Fruit fly (Drosophila melanogaster): Measurements from ENCODE around the gene rols.

rols gene

dm6 chr3L:12077348-12077747, 12.7 kb upstream of the rols start (continued):
- peak; percentile 77 for TF ChIP-seq spab (GFP tag; optimal IDR thresholded peaks at IDR 0.05)
- peak; percentile 54 for TF ChIP-seq CG9139 (GFP tag; optimal IDR thresholded peaks at IDR 0.05)
- peak; percentile 80 for TF ChIP-seq CG6808 (GFP tag; optimal IDR thresholded peaks at IDR 0.05)
- TF ChIP-seq topi (GFP tag; optimal IDR thresholded peaks at IDR 0.05), result peak; percentile 74
- peak; percentile 77 for TF ChIP-seq Smox (GFP tag; optimal IDR thresholded peaks at IDR 0.05)
- TF ChIP-seq net (GFP tag; optimal IDR thresholded peaks at IDR 0.05), result peak; percentile 78
- peak; percentile 83 for TF ChIP-seq CG6276 (GFP tag; optimal IDR thresholded peaks at IDR 0.05)
- peak; percentile 77 for TF ChIP-seq fd59A (GFP tag; optimal IDR thresholded peaks at IDR 0.05)
- peak; percentile 89 for TF ChIP-seq CG3919 (GFP tag; optimal IDR thresholded peaks at IDR 0.05)
- peak; percentile 89 for TF ChIP-seq CG6163 (GFP tag; IDR thresholded peaks at IDR 0.05)
- peak; percentile 74 for TF ChIP-seq CG7368 (GFP tag; optimal IDR thresholded peaks at IDR 0.05)
- TF ChIP-seq CG4318 (GFP tag; optimal IDR thresholded peaks at IDR 0.05), result peak; percentile 59
- TF ChIP-seq CG16779 (tag; optimal IDR thresholded peaks at IDR 0.05), result peak; percentile 53
- peak; percentile 71 for TF ChIP-seq CG6792 (GFP tag; optimal IDR thresholded peaks at IDR 0.05)
- TF ChIP-seq Lpt (GFP tag; optimal IDR thresholded peaks at IDR 0.05), result peak; percentile 76
- peak; percentile 68 for TF ChIP-seq CG8319 (GFP tag; optimal IDR thresholded peaks at IDR 0.05)
- TF ChIP-seq Ets96B (tag; optimal IDR thresholded peaks at IDR 0.05), result peak; percentile 71
- peak; percentile 75 for TF ChIP-seq CG10669 (GFP tag; optimal IDR thresholded peaks at IDR 0.05)
- TF ChIP-seq achi (GFP tag; optimal IDR thresholded peaks at IDR 0.05), result peak; percentile 82
- peak; percentile 54 for TF ChIP-seq Sox15 (GFP tag; optimal IDR thresholded peaks at IDR 0.05)

dm6 chr3L:12076312-12076711, 11.7 kb upstream of the rols start:
- TF ChIP-seq CG15336 (GFP tag; IDR thresholded peaks at IDR 0.05), result peak; percentile 64
- TF ChIP-seq CG3919 (GFP tag; optimal IDR thresholded peaks at IDR 0.05), result no peak
- no peak for TF ChIP-seq Hr39 (GFP tag; optimal IDR thresholded peaks at IDR 0.05)
- TF ChIP-seq CG11294 (GFP tag; IDR thresholded peaks at IDR 0.05), result no peak
- no peak for TF ChIP-seq fd85E (GFP tag; optimal IDR thresholded peaks at IDR 0.05)
- TF ChIP-seq CG8632 (GFP tag; optimal IDR thresholded peaks at IDR 0.05), result no peak
- TF ChIP-seq spab (GFP tag; optimal IDR thresholded peaks at IDR 0.05), result no peak
- peak; percentile 64 for TF ChIP-seq Hr4 (GFP tag; optimal IDR thresholded peaks at IDR 0.05)
- peak; percentile 19 for TF ChIP-seq achi (GFP tag; optimal IDR thresholded peaks at IDR 0.05)
- TF ChIP-seq salr (GFP tag; optimal IDR thresholded peaks at IDR 0.05), result peak in 1 of 2 experiments; percentile 33
- TF ChIP-seq Sox102F (GFP tag; optimal IDR thresholded peaks at IDR 0.05), result no peak
- TF ChIP-seq CG32006 (GFP tag; optimal IDR thresholded peaks at IDR 0.05), result peak; percentile 61
- no peak for TF ChIP-seq CG10669 (GFP tag; optimal IDR thresholded peaks at IDR 0.05)
- no peak for TF ChIP-seq CG6854 (GFP tag; optimal IDR thresholded peaks at IDR 0.05)
- TF ChIP-seq CG8119 (GFP tag; IDR thresholded peaks at IDR 0.05), result peak; percentile 66
- TF ChIP-seq Smox (GFP tag; optimal IDR thresholded peaks at IDR 0.05), result no peak
- peak; percentile 14 for TF ChIP-seq pdm3 (GFP tag; optimal IDR thresholded peaks at IDR 0.05)
- TF ChIP-seq CG9139 (GFP tag; optimal IDR thresholded peaks at IDR 0.05), result no peak
- TF ChIP-seq CG4318 (GFP tag; optimal IDR thresholded peaks at IDR 0.05), result peak; percentile 8
- no peak for TF ChIP-seq CG7368 (GFP tag; optimal IDR thresholded peaks at IDR 0.05)
- TF ChIP-seq Eip75B (GFP tag; optimal IDR thresholded peaks at IDR 0.05), result no peak
- peak; percentile 28 for TF ChIP-seq CG6276 (GFP tag; optimal IDR thresholded peaks at IDR 0.05)
- TF ChIP-seq Gug (GFP tag; IDR thresholded peaks at IDR 0.05), result no peak
- peak; percentile 55; the same call in 2 of the 3 replicates for TF ChIP-seq eg (GFP tag; IDR thresholded peaks at IDR 0.05)
- TF ChIP-seq fkh (GFP tag; optimal IDR thresholded peaks at IDR 0.05), result no peak
- no peak for TF ChIP-seq CG31627 (GFP tag; optimal IDR thresholded peaks at IDR 0.05)
- TF ChIP-seq Eip78C (GFP tag), result peak; percentile 50
- no peak for TF ChIP-seq dsx (GFP tag; optimal IDR thresholded peaks at IDR 0.05; ENCODE audit: poor library complexity, severe bottlenecking)
- TF ChIP-seq OdsH (GFP tag; optimal IDR thresholded peaks at IDR 0.05), result peak; percentile 40

Measured in whole organism, prepupa.